Worm (Caenorhabditis elegans): ENCODE data around the gene emb-27.

ce11 chrII:8144543-8144942 lies 17.4 kb downstream of the emb-27 start, which contains the start of gene F10B5.2:
- TF ChIP-seq blmp-1 (tag; optimal IDR thresholded peaks at IDR 0.05) (no peak), elt-1 (tag; optimal IDR thresholded peaks at IDR 0.05; ENCODE audit: borderline replicate concordance, insufficient read depth) (no peak), snpc-4 (tag; optimal IDR thresholded peaks at IDR 0.05) (no peak), nhr-237 (tag; optimal IDR thresholded peaks at IDR 0.05) (no peak)
